Fruit fly (Drosophila melanogaster) whole organism, embryonic: ENCODE results near the gene CG34435.
A peak's percentile ranks its signal among the peaks of the same experiment; 100 is the strongest.

Source experiments
- Asciz ChIP-seq: fragments of 200-800 bp; sonication (Bioruptor generic); optimal IDR thresholded peaks from 2 replicates; lab custom pipeline; 2017; ENCODE audit warnings: missing biosample characterization, mild to moderate bottlenecking, missing genetic modification characterization, missing genetic modification reagents
- Atf3 ChIP-seq: fragments of 200-800 bp; sonication (Bioruptor generic); optimal IDR thresholded peaks from 3 replicates; lab custom pipeline; 2016; ENCODE audit warnings: missing biosample characterization, missing genetic modification characterization
- Awh ChIP-seq: fragments of 200-800 bp; sonication (Bioruptor generic); IDR thresholded peaks from 2 replicates; pipeline ENCODE4, ENCODE4 v1.3.6; 2022; ENCODE audit warnings: missing biosample characterization, missing genetic modification characterization
- CG10209 ChIP-seq: fragments of 200-800 bp; sonication (Bioruptor generic); optimal IDR thresholded peaks from 3 replicates; lab custom pipeline; 2017; ENCODE audit warnings: missing biosample characterization, mild to moderate bottlenecking, missing genetic modification characterization, missing genetic modification reagents
- CG10543 ChIP-seq: fragments of 200-800 bp; sonication (Bioruptor generic); optimal IDR thresholded peaks from 3 replicates; lab custom pipeline; 2017; ENCODE audit warnings: missing biosample characterization, mild to moderate bottlenecking, missing genetic modification characterization, moderate library complexity
- CG10654 ChIP-seq: fragments of 200-800 bp; sonication (Bioruptor generic); optimal IDR thresholded peaks from 2 replicates; lab custom pipeline; 2016; ENCODE audit warnings: missing biosample characterization, missing genetic modification characterization
- CG11695 ChIP-seq: fragments of 200-800 bp; sonication (Bioruptor generic); IDR thresholded peaks from 3 replicates; pipeline ENCODE4 v1.3.6; 2022; ENCODE audit warnings: missing biosample characterization, missing genetic modification characterization
- CG12942 ChIP-seq: fragments of 200-800 bp; sonication (Bioruptor generic); optimal IDR thresholded peaks from 3 replicates; lab custom pipeline; 2016; ENCODE audit warnings: missing biosample characterization, missing genetic modification characterization
- CG1603 ChIP-seq: fragments of 200-800 bp; sonication (Bioruptor generic); optimal IDR thresholded peaks from 2 replicates; lab custom pipeline; 2019; ENCODE audit warnings: missing biosample characterization, mild to moderate bottlenecking, missing genetic modification characterization, moderate library complexity
- CG1647 ChIP-seq: fragments of 200-800 bp; sonication (Bioruptor generic); optimal IDR thresholded peaks from 3 replicates; lab custom pipeline; 2016; ENCODE audit warnings: missing biosample characterization, missing genetic modification characterization
- CG2129 ChIP-seq: fragments of 200-800 bp; sonication (Bioruptor generic); IDR thresholded peaks from 2 replicates; pipeline ENCODE4 v1.3.6; 2022; ENCODE audit warnings: missing biosample characterization, missing genetic modification characterization; ENCODE audit not compliant: partially characterized antibody
- CG2199 ChIP-seq: fragments of 200-800 bp; sonication (Bioruptor generic); IDR thresholded peaks from 3 replicates; pipeline ENCODE4 v1.3.6; 2022; ENCODE audit warnings: missing biosample characterization, missing genetic modification characterization
- CG2202 ChIP-seq: fragments of 200-800 bp; sonication (Bioruptor generic); optimal IDR thresholded peaks from 2 replicates; lab custom pipeline; 2018; ENCODE audit warnings: missing biosample characterization, mild to moderate bottlenecking, missing genetic modification characterization
- CG2875 ChIP-seq: fragments of 200-800 bp; sonication (Bioruptor generic); optimal IDR thresholded peaks from 2 replicates; lab custom pipeline; 2017; ENCODE audit warnings: missing biosample characterization, mild to moderate bottlenecking, missing genetic modification characterization, missing genetic modification reagents
- CG30020 ChIP-seq: fragments of 200-800 bp; optimal IDR thresholded peaks from 2 replicates; lab custom pipeline; 2019; ENCODE audit warnings: missing biosample characterization, mild to moderate bottlenecking, missing genetic modification characterization, moderate library complexity
- CG32772 ChIP-seq: fragments of 200-800 bp; sonication (Bioruptor generic); IDR thresholded peaks from 2 replicates; pipeline ENCODE4 v1.3.6; 2022; ENCODE audit warnings: missing biosample characterization, missing genetic modification characterization
- CG34224 ChIP-seq: fragments of 200-800 bp; sonication (Bioruptor generic); IDR thresholded peaks from 3 replicates; pipeline ENCODE4 v1.3.6; 2022; ENCODE audit warnings: missing biosample characterization, missing genetic modification characterization; ENCODE audit not compliant: partially characterized antibody
- CG5180 ChIP-seq: fragments of 200-800 bp; sonication (Bioruptor generic); optimal IDR thresholded peaks from 3 replicates; lab custom pipeline; 2017; ENCODE audit warnings: missing biosample characterization, missing genetic modification characterization, mild to moderate bottlenecking, moderate library complexity, missing genetic modification reagents
- CG6854 ChIP-seq: fragments of 200-800 bp; sonication (Bioruptor generic); optimal IDR thresholded peaks from 3 replicates; lab custom pipeline; 2017; ENCODE audit warnings: missing biosample characterization, mild to moderate bottlenecking, missing genetic modification characterization
- CG7372 ChIP-seq: fragments of 200-800 bp; sonication (Bioruptor generic); IDR thresholded peaks from 2 replicates; pipeline ENCODE4 v1.3.6; 2022; ENCODE audit warnings: missing biosample characterization, missing genetic modification characterization
- CG9215 ChIP-seq: fragments of 200-800 bp; sonication (Bioruptor generic); IDR thresholded peaks from 2 replicates; pipeline ENCODE4 v1.3.6; 2022; ENCODE audit warnings: missing biosample characterization, missing genetic modification characterization
- CG9437 ChIP-seq: fragments of 200-800 bp; sonication (Bioruptor generic); optimal IDR thresholded peaks from 2 replicates; lab custom pipeline; 2018; ENCODE audit warnings: missing biosample characterization, mild to moderate bottlenecking, missing genetic modification characterization
- Fer3 ChIP-seq: fragments of 200-800 bp; sonication (Bioruptor generic); optimal IDR thresholded peaks from 2 replicates; lab custom pipeline; 2018; ENCODE audit warnings: missing biosample characterization, mild to moderate bottlenecking, missing genetic modification characterization, moderate library complexity
- HmgD ChIP-seq: fragments of 200-800 bp; sonication (Bioruptor generic); optimal IDR thresholded peaks from 3 replicates; lab custom pipeline; 2016; ENCODE audit warnings: missing biosample characterization, missing genetic modification characterization
- Hr51 ChIP-seq, 2 experiments: fragments of 200-800 bp; sonication (Bioruptor generic); optimal IDR thresholded peaks; 2 replicates in 1 of 2; 3 replicates in 1 of 2; lab custom pipeline; 2016 to 2018; ENCODE audit warnings: missing biosample characterization in 2 of 2, missing genetic modification characterization in 2 of 2, mild to moderate bottlenecking in 1 of 2, moderate library complexity in 1 of 2
- Jarid2 ChIP-seq: fragments of 200-800 bp; sonication (Bioruptor generic); optimal IDR thresholded peaks from 3 replicates; lab custom pipeline; 2017; ENCODE audit warnings: mild to moderate bottlenecking, missing biosample characterization, missing genetic modification reagents, missing genetic modification characterization
- Med ChIP-seq: fragments of 200-800 bp; sonication (Bioruptor generic); peaks from one replicate; lab custom pipeline; 2016; ENCODE audit warnings: missing biosample characterization, missing genetic modification characterization, mild to moderate bottlenecking, inconsistent platforms, moderate library complexity
- Neu2 ChIP-seq: fragments of 200-800 bp; sonication (Bioruptor generic); optimal IDR thresholded peaks from 3 replicates; lab custom pipeline; 2016; ENCODE audit warnings: missing biosample characterization, missing genetic modification characterization, borderline replicate concordance
- ap ChIP-seq: fragments of 200-800 bp; sonication (Bioruptor generic); IDR thresholded peaks from 2 replicates; pipeline ENCODE4 v1.3.6; 2022; ENCODE audit warnings: missing biosample characterization, missing genetic modification characterization
- ash1 ChIP-seq: fragments of 200-800 bp; sonication (Bioruptor generic); optimal IDR thresholded peaks from 2 replicates; lab custom pipeline; 2018; ENCODE audit warnings: missing biosample characterization, mild to moderate bottlenecking, missing genetic modification characterization
- bcd ChIP-seq: fragments of 200-800 bp; sonication (Bioruptor generic); optimal IDR thresholded peaks from 2 replicates; lab custom pipeline; 2017; ENCODE audit warnings: missing biosample characterization, mild to moderate bottlenecking, missing genetic modification characterization
- ewg ChIP-seq: fragments of 200-800 bp; sonication (Bioruptor generic); optimal IDR thresholded peaks from 3 replicates; lab custom pipeline; 2017; ENCODE audit warnings: mild to moderate bottlenecking, missing biosample characterization, missing genetic modification reagents, missing genetic modification characterization
- hbn ChIP-seq: fragments of 200-800 bp; sonication (Bioruptor generic); IDR thresholded peaks from 2 replicates; pipeline ENCODE4 v1.3.6; 2022; ENCODE audit warnings: missing biosample characterization, missing genetic modification characterization; ENCODE audit not compliant: partially characterized antibody
- her ChIP-seq: fragments of 200-800 bp; sonication (Bioruptor generic); optimal IDR thresholded peaks from 2 replicates; lab custom pipeline; 2016; ENCODE audit warnings: missing biosample characterization, missing genetic modification characterization
- ind ChIP-seq: fragments of 200-800 bp; sonication (Bioruptor generic); optimal IDR thresholded peaks from 3 replicates; lab custom pipeline; 2016; ENCODE audit warnings: missing biosample characterization, missing genetic modification characterization
- jing ChIP-seq: fragments of 200-800 bp; sonication (Bioruptor generic); optimal IDR thresholded peaks from 2 replicates; lab custom pipeline; 2018; ENCODE audit warnings: missing biosample characterization, mild to moderate bottlenecking, missing genetic modification characterization
- luna ChIP-seq: fragments of 200-800 bp; sonication (Bioruptor generic); optimal IDR thresholded peaks from 2 replicates; lab custom pipeline; 2016; ENCODE audit warnings: missing biosample characterization, missing genetic modification characterization
- nmo ChIP-seq: fragments of 200-800 bp; sonication (Bioruptor generic); optimal IDR thresholded peaks from 2 replicates; lab custom pipeline; 2018; ENCODE audit warnings: missing biosample characterization, mild to moderate bottlenecking, missing genetic modification characterization, moderate library complexity
- onecut ChIP-seq: fragments of 200-800 bp; sonication (Bioruptor generic); IDR thresholded peaks from 2 replicates; pipeline ENCODE4 v1.3.6; 2022; ENCODE audit warnings: missing biosample characterization, missing genetic modification characterization
- otp ChIP-seq: fragments of 200-800 bp; sonication (Bioruptor generic); IDR thresholded peaks from 3 replicates; pipeline ENCODE4, ENCODE4 v1.3.6; 2022; ENCODE audit warnings: missing biosample characterization, missing genetic modification characterization
- repo ChIP-seq: fragments of 200-800 bp; sonication (Bioruptor generic); optimal IDR thresholded peaks from 2 replicates; lab custom pipeline; 2016; ENCODE audit warnings: missing biosample characterization, missing genetic modification characterization
- slbo ChIP-seq: fragments of 200-800 bp; sonication (Bioruptor generic); IDR thresholded peaks from 2 replicates; pipeline ENCODE4 v1.3.6; 2022; ENCODE audit warnings: missing biosample characterization, missing genetic modification characterization
- slp2 ChIP-seq: fragments of 200-800 bp; sonication (Bioruptor generic); optimal IDR thresholded peaks from 2 replicates; lab custom pipeline; 2016; ENCODE audit warnings: missing biosample characterization, missing genetic modification characterization
- sna ChIP-seq: fragments of 200-800 bp; sonication (Bioruptor generic); IDR thresholded peaks from 2 replicates; pipeline ENCODE4 v1.3.6; 2022; ENCODE audit warnings: missing biosample characterization, missing genetic modification characterization; ENCODE audit not compliant: partially characterized antibody
- tin ChIP-seq: fragments of 200-800 bp; sonication (Bioruptor generic); optimal IDR thresholded peaks from 3 replicates; lab custom pipeline; 2016; ENCODE audit warnings: missing biosample characterization, missing genetic modification characterization
- tio ChIP-seq: fragments of 200-800 bp; sonication (Bioruptor generic); optimal IDR thresholded peaks from 2 replicates; lab custom pipeline; 2017; ENCODE audit warnings: missing biosample characterization, missing genetic modification characterization, inconsistent platforms
- tx ChIP-seq: fragments of 200-800 bp; sonication (Bioruptor generic); optimal IDR thresholded peaks from 2 replicates; lab custom pipeline; 2016; ENCODE audit warnings: missing biosample characterization, missing genetic modification characterization
- vvl ChIP-seq: fragments of 200-800 bp; sonication (Bioruptor generic); IDR thresholded peaks from 2 replicates; pipeline ENCODE4 v1.3.6; 2022; ENCODE audit warnings: missing biosample characterization, missing genetic modification characterization
- wdn ChIP-seq: fragments of 200-800 bp; sonication (Bioruptor generic); IDR thresholded peaks from 2 replicates; pipeline ENCODE4 v1.3.6; 2022; ENCODE audit warnings: missing biosample characterization, missing genetic modification characterization
- zen2 ChIP-seq: fragments of 200-800 bp; sonication (Bioruptor generic); IDR thresholded peaks from 3 replicates; pipeline ENCODE4 v1.3.6; 2022; ENCODE audit warnings: missing biosample characterization, missing genetic modification characterization; ENCODE audit not compliant: partially characterized antibody

The CG34435 gene

DNA sequence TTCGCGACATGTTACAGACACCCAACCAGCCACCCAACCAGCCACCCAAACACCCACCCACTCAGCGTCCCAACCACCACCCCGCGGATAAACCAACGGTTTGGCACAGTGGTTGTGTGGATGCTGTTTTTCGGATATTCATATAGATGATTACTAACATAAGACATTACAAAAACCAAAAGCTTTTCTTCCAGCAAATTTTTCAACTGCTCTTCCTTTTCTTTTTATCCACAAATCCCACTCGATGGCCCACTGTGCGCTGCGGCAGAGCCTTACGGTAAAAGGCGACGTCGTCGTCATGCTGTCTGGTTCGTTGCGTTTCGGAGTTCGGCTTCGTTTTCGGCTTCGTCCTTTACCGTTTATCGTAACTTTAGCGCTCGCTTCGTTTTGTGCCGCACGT is 24.3 kb upstream of the CG34435 start (continued):
- TF ChIP-seq CG12942 (no peak), ash1 (GFP tag; lab: Kevin White, UChicago) (no peak), CG7372 (GFP tag; lab: Robert Waterston, UW) (peak; percentile 52; the same call in 1 of the 2 replicates), Neu2 (GFP tag; lab: Kevin White, UChicago) (no peak), CG1647 (peak; percentile 39), hbn (GFP tag; lab: Robert Waterston, UW) (no peak), CG30020 (no peak), Hr51 (GFP tag; optimal IDR thresholded peaks at IDR 0.05; lab: Kevin White, UChicago) (peak in 1 of 2 experiments; percentile 58), CG9215 (GFP tag; lab: Robert Waterston, UW) (peak; percentile 50; the same call in 1 of the 2 replicates), CG34224 (no peak), HmgD (GFP tag; lab: Kevin White, UChicago) (peak; percentile 37), CG32772 (GFP tag; lab: Robert Waterston, UW) (peak; percentile 57), tin (GFP tag; lab: Kevin White, UChicago) (peak; percentile 13), Asciz (GFP tag; lab: Kevin White, UChicago) (peak; percentile 19), Fer3 (tag; lab: Kevin White, UChicago) (peak; percentile 46), ind (GFP tag; lab: Kevin White, UChicago) (peak; percentile 50), CG11695 (GFP tag; lab: Robert Waterston, UW) (peak; percentile 51; the same call in 1 of the 3 replicates), CG2202 (tag; lab: Kevin White, UChicago) (no peak), Awh (peak; percentile 67), CG2875 (GFP tag; lab: Kevin White, UChicago) (no peak), CG6854 (peak; percentile 61), slbo (peak; percentile 73), sna (no peak), CG2199 (GFP tag; lab: Robert Waterston, UW) (0 out of 3 replicates have a peak, but pooled peaks have one; percentile 24), CG10654 (GFP tag; lab: Kevin White, UChicago) (no peak), tio (peak; percentile 13), bcd (GFP tag; lab: Kevin White, UChicago) (peak; percentile 65), CG9437 (GFP tag; lab: Kevin White, UChicago) (no peak), zen2 (no peak), Jarid2 (GFP tag; lab: Kevin White, UChicago) (no peak), CG5180 (GFP tag; lab: Kevin White, UChicago) (peak; percentile 16), slp2 (GFP tag; lab: Kevin White, UChicago) (peak; percentile 5), wdn (GFP tag; lab: Robert Waterston, UW) (no peak), Med (peak; percentile 94), luna (GFP tag; lab: Kevin White, UChicago) (no peak), CG1603 (tag; lab: Kevin White, UChicago) (peak; percentile 60), her (GFP tag; lab: Kevin White, UChicago) (peak; percentile 48), CG10543 (GFP tag; lab: Kevin White, UChicago) (no peak), Atf3 (no peak), CG2129 (GFP tag; lab: Robert Waterston, UW) (no peak), tx (GFP tag; lab: Kevin White, UChicago) (peak; percentile 40), ewg (GFP tag; lab: Kevin White, UChicago) (peak; percentile 17), jing (GFP tag; lab: Kevin White, UChicago) (peak; percentile 24), onecut (peak; percentile 64), CG10209 (GFP tag; lab: Kevin White, UChicago) (peak; percentile 20), repo (GFP tag; lab: Kevin White, UChicago) (peak; percentile 50), ap (GFP tag; lab: Robert Waterston, UW) (peak; percentile 48; the same call in 1 of the 2 replicates), vvl (GFP tag; lab: Robert Waterston, UW) (peak; percentile 84), otp (peak; percentile 79; the same call in 2 of the 3 replicates), nmo (GFP tag; lab: Kevin White, UChicago) (peak; percentile 48)
